Worm (Caenorhabditis elegans) whole organism, L2 larva: ENCODE results near the gene acs-5.

ENCODE experiments used
- aly-2 ChIP-seq: fragments of 150-350 bp; optimal IDR thresholded peaks from 2 replicates; lab custom pipeline; 2014; ENCODE audit warnings: missing biosample characterization, missing genetic modification characterization
- ama-1 ChIP-seq: fragments of 150-350 bp; optimal IDR thresholded peaks from 2 replicates; lab custom pipeline; 2018; ENCODE audit warnings: inconsistent platforms
- blmp-1 ChIP-seq: sonication (generic microtip); optimal IDR thresholded peaks from 2 replicates; lab custom pipeline; 2017; ENCODE audit warnings: missing genetic modification characterization, mild to moderate bottlenecking, missing compliant biosample characterization, antibody characterized with exemption, moderate library complexity; ENCODE audit not compliant: insufficient read depth
- ceh-82 ChIP-seq: fragments of 150-350 bp; optimal IDR thresholded peaks from 2 replicates; lab custom pipeline; 2014; ENCODE audit warnings: missing biosample characterization, missing genetic modification characterization
- elt-3 ChIP-seq: sonication (generic microtip); optimal IDR thresholded peaks from 2 replicates; lab custom pipeline; 2017; ENCODE audit warnings: missing biosample characterization, missing genetic modification characterization
- nhr-12 ChIP-seq: fragments of 150-350 bp; optimal IDR thresholded peaks from 2 replicates; lab custom pipeline; 2014; ENCODE audit warnings: missing biosample characterization, missing genetic modification characterization
- skn-1 ChIP-seq: sonication (generic microtip); optimal IDR thresholded peaks from 2 replicates; lab custom pipeline; 2017; ENCODE audit warnings: missing biosample characterization, missing genetic modification characterization
- sma-9 ChIP-seq, 2 experiments: fragments of 150-350 bp in 1 of 2; sonication (generic microtip) in 1 of 2; optimal IDR thresholded peaks; 2 replicates each; lab custom pipeline; 2014 to 2016; ENCODE audit warnings: missing genetic modification characterization in 2 of 2, mild to moderate bottlenecking in 1 of 2, missing biosample characterization in 1 of 2, missing compliant biosample characterization in 1 of 2, missing genetic modification reagents in 1 of 2, moderate library complexity in 1 of 2
- snpc-4 ChIP-seq: fragments of 150-350 bp; optimal IDR thresholded peaks from 2 replicates; lab custom pipeline; 2014; ENCODE audit warnings: missing biosample characterization, missing genetic modification characterization
- unc-55 ChIP-seq: fragments of 150-350 bp; sonication (generic microtip); optimal IDR thresholded peaks from 3 replicates; lab custom pipeline; 2014; ENCODE audit warnings: missing biosample characterization, missing genetic modification reagents, missing genetic modification characterization
- zag-1 ChIP-seq: fragments of 150-350 bp; optimal IDR thresholded peaks from 2 replicates; lab custom pipeline; 2014; ENCODE audit warnings: missing biosample characterization, missing genetic modification characterization

DNA sequence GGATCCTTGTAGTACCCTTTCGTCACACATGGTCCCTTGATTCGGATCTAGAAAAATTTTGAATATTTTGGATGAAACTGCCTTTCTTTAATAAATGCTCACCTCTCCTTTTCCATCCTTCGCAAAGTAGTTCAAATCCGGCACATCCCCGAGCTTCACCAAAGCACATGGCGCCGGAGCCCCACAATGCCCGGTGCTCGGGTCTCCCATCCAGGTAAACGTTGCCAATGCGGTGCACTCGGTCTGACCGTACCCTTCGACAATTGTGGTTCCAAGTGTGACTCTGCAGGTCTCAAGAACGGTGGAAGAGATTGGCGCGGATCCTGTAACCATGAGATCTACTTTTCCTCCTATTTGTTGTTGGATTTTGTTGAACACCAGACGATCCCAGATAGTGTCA is 2.5 kb downstream of the acs-5 start:
- TF ChIP-seq unc-55 (no peak), blmp-1 (tag; lab: Kevin White, UChicago) (no peak), ama-1 (lab: Kevin White, UChicago) (no peak), nhr-12 (tag; lab: Kevin White, UChicago) (no peak), zag-1 (tag; lab: Kevin White, UChicago) (no peak), sma-9 (GFP tag; optimal IDR thresholded peaks at IDR 0.05; lab: Kevin White, UChicago) (no peak), sma-9 (tag; optimal IDR thresholded peaks at IDR 0.05; lab: Kevin White, UChicago) (no peak), elt-3 (no peak), aly-2 (tag; lab: Kevin White, UChicago) (no peak), ceh-82 (tag; lab: Kevin White, UChicago) (no peak), skn-1 (tag; lab: Kevin White, UChicago) (no peak), snpc-4 (tag; lab: Kevin White, UChicago) (no peak)
